Worm (Caenorhabditis elegans) whole organism, L1 larva: ENCODE data around the gene aqp-8.

ENCODE experiments used
- C16A3.4 ChIP-seq: fragments of 150-350 bp; optimal IDR thresholded peaks from 2 replicates; lab custom pipeline; 2014; ENCODE audit warnings: missing biosample characterization, missing genetic modification characterization
- C34B4.2 ChIP-seq: sonication (generic microtip); optimal IDR thresholded peaks from 2 replicates; lab custom pipeline; 2017; ENCODE audit warnings: mild to moderate bottlenecking, missing genetic modification characterization, missing compliant biosample characterization
- ama-1 ChIP-seq: fragments of 150-350 bp; optimal IDR thresholded peaks from 2 replicates; lab custom pipeline; 2014
- blmp-1 ChIP-seq: fragments of 150-350 bp; optimal IDR thresholded peaks from 2 replicates; lab custom pipeline; 2014; ENCODE audit warnings: missing biosample characterization, missing genetic modification characterization
- ceh-8 ChIP-seq: fragments of 200-800 bp; sonication (Bioruptor generic); optimal IDR thresholded peaks from 2 replicates; lab custom pipeline; 2018; ENCODE audit warnings: mild to moderate bottlenecking, missing genetic modification characterization, moderate library complexity, missing compliant biosample characterization
- ceh-82 ChIP-seq, 3 experiments: fragments of 150-350 bp in 1 of 3; sonication (generic microtip) in 2 of 3; optimal IDR thresholded peaks; 2 replicates each; lab custom pipeline; 2014 to 2017; ENCODE audit warnings: missing biosample characterization in 3 of 3, missing genetic modification characterization in 3 of 3
- dpl-1 ChIP-seq, 3 experiments: fragments of 150-350 bp in 2 of 3; sonication (generic microtip) in 1 of 3; optimal IDR thresholded peaks; 2 replicates each; lab custom pipeline; 2014 to 2017; ENCODE audit warnings: missing biosample characterization in 3 of 3, missing genetic modification characterization in 3 of 3, missing genetic modification reagents in 3 of 3
- dsc-1 ChIP-seq: sonication (generic microtip); optimal IDR thresholded peaks from 2 replicates; lab custom pipeline; 2016; ENCODE audit warnings: mild to moderate bottlenecking, missing genetic modification characterization, missing compliant biosample characterization
- efl-1 ChIP-seq, 4 experiments: fragments of 150-350 bp; optimal IDR thresholded peaks in 3 of 4; peaks in 1 of 4; 1 replicate in 1 of 4; 2 replicates in 3 of 4; lab custom pipeline; 2014; ENCODE audit warnings: missing biosample characterization in 2 of 4, missing genetic modification characterization in 2 of 4, missing genetic modification reagents in 2 of 4
- efl-3 ChIP-seq: fragments of 200-800 bp; sonication (Bioruptor generic); optimal IDR thresholded peaks from 2 replicates; lab custom pipeline; 2018; ENCODE audit warnings: mild to moderate bottlenecking, missing genetic modification characterization, missing compliant biosample characterization
- elt-2 ChIP-seq: sonication (generic microtip); optimal IDR thresholded peaks from 2 replicates; lab custom pipeline; 2016; ENCODE audit warnings: missing genetic modification characterization, mild to moderate bottlenecking, inconsistent platforms, missing compliant biosample characterization, missing genetic modification reagents
- elt-3 ChIP-seq, 6 experiments: fragments of 150-350 bp in 1 of 6; sonication (generic microtip); optimal IDR thresholded peaks; 2 replicates each; lab custom pipeline; 2017 to 2018; ENCODE audit warnings: missing biosample characterization in 6 of 6, missing genetic modification characterization in 6 of 6, inconsistent platforms in 1 of 6
- ets-5 ChIP-seq: fragments of 200-800 bp; sonication (Bioruptor generic); IDR thresholded peaks from 2 replicates; pipeline ENCODE4 v1.3.6; 2022; ENCODE audit warnings: missing genetic modification characterization, missing compliant biosample characterization
- fkh-10 ChIP-seq: sonication (generic microtip); optimal IDR thresholded peaks from 2 replicates; lab custom pipeline; 2017; ENCODE audit warnings: missing biosample characterization, missing genetic modification reagents, missing genetic modification characterization
- fos-1 ChIP-seq: fragments of 150-350 bp; optimal IDR thresholded peaks from 2 replicates; lab custom pipeline; 2014; ENCODE audit warnings: missing biosample characterization, missing genetic modification characterization
- grh-1 ChIP-seq: fragments of 200-800 bp; sonication (Bioruptor generic); IDR thresholded peaks from 2 replicates; pipeline ENCODE4 v1.3.6; 2022; ENCODE audit warnings: missing genetic modification reagents, missing genetic modification characterization, missing compliant biosample characterization
- hlh-4 ChIP-seq: sonication (generic microtip); optimal IDR thresholded peaks from 2 replicates; lab custom pipeline; 2016; ENCODE audit warnings: mild to moderate bottlenecking, missing genetic modification characterization, missing compliant biosample characterization
- hpl-2 ChIP-seq: fragments of 150-350 bp; optimal IDR thresholded peaks from 2 replicates; lab custom pipeline; 2014; ENCODE audit warnings: missing biosample characterization, missing genetic modification reagents, missing genetic modification characterization
- jun-1 ChIP-seq: fragments of 150-350 bp; optimal IDR thresholded peaks from 2 replicates; lab custom pipeline; 2014; ENCODE audit warnings: missing biosample characterization, missing genetic modification reagents, missing genetic modification characterization
- lin-14 ChIP-seq: fragments of 200-800 bp; sonication (Bioruptor generic); optimal IDR thresholded peaks from 2 replicates; lab custom pipeline; 2018; ENCODE audit warnings: mild to moderate bottlenecking, missing genetic modification characterization, moderate library complexity, missing compliant biosample characterization
- lin-15B ChIP-seq: fragments of 150-350 bp; sonication (generic microtip); optimal IDR thresholded peaks from 3 replicates; lab custom pipeline; 2014; ENCODE audit warnings: missing biosample characterization, missing genetic modification characterization
- lin-35 ChIP-seq, 2 experiments: fragments of 150-350 bp; optimal IDR thresholded peaks; 2 replicates each; lab custom pipeline; 2014; ENCODE audit warnings: missing biosample characterization in 2 of 2, missing genetic modification characterization in 2 of 2, missing genetic modification reagents in 2 of 2
- lin-39 ChIP-seq: fragments of 150-350 bp; optimal IDR thresholded peaks from 2 replicates; lab custom pipeline; 2014; ENCODE audit warnings: missing biosample characterization, missing genetic modification reagents, missing genetic modification characterization
- lir-3 ChIP-seq: sonication (generic microtip); optimal IDR thresholded peaks from 2 replicates; lab custom pipeline; 2016; ENCODE audit warnings: mild to moderate bottlenecking, missing genetic modification characterization, moderate library complexity, missing compliant biosample characterization; ENCODE audit not compliant: poor library complexity
- lsy-2 ChIP-seq, 2 experiments: fragments of 150-350 bp; optimal IDR thresholded peaks; 2 replicates each; lab custom pipeline; 2014; ENCODE audit warnings: missing biosample characterization in 2 of 2, missing genetic modification characterization in 2 of 2
- mab-9 ChIP-seq: fragments of 200-800 bp; sonication (Bioruptor generic); IDR thresholded peaks from 2 replicates; pipeline ENCODE4 v1.3.6; 2022; ENCODE audit warnings: missing genetic modification reagents, missing genetic modification characterization, missing compliant biosample characterization
- mdl-1 ChIP-seq, 2 experiments: fragments of 150-350 bp; optimal IDR thresholded peaks; 2 replicates each; lab custom pipeline; 2014 to 2017; ENCODE audit warnings: missing biosample characterization in 2 of 2, missing genetic modification characterization in 2 of 2, inconsistent platforms in 1 of 2
- mep-1 ChIP-seq: fragments of 150-350 bp; optimal IDR thresholded peaks from 2 replicates; lab custom pipeline; 2014; ENCODE audit warnings: missing biosample characterization, missing genetic modification characterization
- nhr-19 ChIP-seq: fragments of 200-800 bp; sonication (Bioruptor generic); conservative IDR thresholded peaks from 2 replicates; pipeline ENCODE4 v1.3.6; 2022; ENCODE audit warnings: missing genetic modification characterization, missing compliant biosample characterization
- nhr-20 ChIP-seq: sonication (generic microtip); optimal IDR thresholded peaks from 2 replicates; lab custom pipeline; 2016; ENCODE audit warnings: mild to moderate bottlenecking, missing genetic modification characterization, missing compliant biosample characterization
- nhr-47 ChIP-seq: sonication (generic microtip); optimal IDR thresholded peaks from 2 replicates; lab custom pipeline; 2016; ENCODE audit warnings: mild to moderate bottlenecking, missing genetic modification characterization, moderate library complexity, missing compliant biosample characterization
- nhr-71 ChIP-seq: sonication (generic microtip); optimal IDR thresholded peaks from 2 replicates; lab custom pipeline; 2016; ENCODE audit warnings: mild to moderate bottlenecking, missing genetic modification characterization, moderate library complexity, missing compliant biosample characterization
- nhr-76 ChIP-seq: sonication (generic microtip); optimal IDR thresholded peaks from 2 replicates; lab custom pipeline; 2017; ENCODE audit warnings: missing biosample characterization, missing genetic modification characterization
- nhr-77 ChIP-seq: fragments of 150-350 bp; optimal IDR thresholded peaks from 2 replicates; lab custom pipeline; 2014; ENCODE audit warnings: missing biosample characterization, missing genetic modification characterization
- nhr-85 ChIP-seq: sonication (generic microtip); peaks from one replicate; lab custom pipeline; 2016; ENCODE audit warnings: missing genetic modification characterization, inconsistent platforms, missing compliant biosample characterization
- nhr-90 ChIP-seq: sonication (generic microtip); optimal IDR thresholded peaks from 2 replicates; lab custom pipeline; 2016; ENCODE audit warnings: mild to moderate bottlenecking, missing genetic modification characterization, missing compliant biosample characterization; ENCODE audit not compliant: poor library complexity
- pqm-1 ChIP-seq: sonication (generic microtip); optimal IDR thresholded peaks from 3 replicates; lab custom pipeline; 2017; ENCODE audit warnings: missing biosample characterization, missing genetic modification characterization
- rnt-1 ChIP-seq: sonication (generic microtip); optimal IDR thresholded peaks from 2 replicates; lab custom pipeline; 2016; ENCODE audit warnings: mild to moderate bottlenecking, missing genetic modification characterization, moderate library complexity, missing compliant biosample characterization
- skn-1 ChIP-seq: fragments of 150-350 bp; optimal IDR thresholded peaks from 2 replicates; lab custom pipeline; 2014; ENCODE audit warnings: missing biosample characterization, missing genetic modification characterization
- snu-23 ChIP-seq: sonication (generic microtip); optimal IDR thresholded peaks from 2 replicates; lab custom pipeline; 2016; ENCODE audit warnings: missing genetic modification characterization, missing compliant biosample characterization
- sox-4 ChIP-seq: sonication (generic microtip); optimal IDR thresholded peaks from 2 replicates; lab custom pipeline; 2016; ENCODE audit warnings: missing genetic modification characterization, missing compliant biosample characterization
- swsn-7 ChIP-seq: sonication (generic microtip); optimal IDR thresholded peaks from 2 replicates; lab custom pipeline; 2016; ENCODE audit warnings: missing genetic modification characterization, missing compliant biosample characterization
- tbx-2 ChIP-seq: sonication (generic microtip); optimal IDR thresholded peaks from 2 replicates; lab custom pipeline; 2016; ENCODE audit warnings: missing genetic modification characterization, missing compliant biosample characterization
- unc-130 ChIP-seq: fragments of 150-350 bp; optimal IDR thresholded peaks from 2 replicates; lab custom pipeline; 2017; ENCODE audit warnings: missing biosample characterization, missing genetic modification characterization, inconsistent platforms
- unc-86 ChIP-seq: sonication (generic microtip); optimal IDR thresholded peaks from 2 replicates; lab custom pipeline; 2016; ENCODE audit warnings: missing genetic modification characterization, missing compliant biosample characterization
- xbp-1 ChIP-seq: sonication (generic microtip); optimal IDR thresholded peaks from 2 replicates; lab custom pipeline; 2016; ENCODE audit warnings: missing genetic modification characterization, missing compliant biosample characterization
- zip-4 ChIP-seq: fragments of 200-800 bp; sonication (Bioruptor generic); optimal IDR thresholded peaks from 2 replicates; lab custom pipeline; 2018; ENCODE audit warnings: mild to moderate bottlenecking, missing genetic modification characterization, moderate library complexity, missing compliant biosample characterization

Gene aqp-8

DNA sequence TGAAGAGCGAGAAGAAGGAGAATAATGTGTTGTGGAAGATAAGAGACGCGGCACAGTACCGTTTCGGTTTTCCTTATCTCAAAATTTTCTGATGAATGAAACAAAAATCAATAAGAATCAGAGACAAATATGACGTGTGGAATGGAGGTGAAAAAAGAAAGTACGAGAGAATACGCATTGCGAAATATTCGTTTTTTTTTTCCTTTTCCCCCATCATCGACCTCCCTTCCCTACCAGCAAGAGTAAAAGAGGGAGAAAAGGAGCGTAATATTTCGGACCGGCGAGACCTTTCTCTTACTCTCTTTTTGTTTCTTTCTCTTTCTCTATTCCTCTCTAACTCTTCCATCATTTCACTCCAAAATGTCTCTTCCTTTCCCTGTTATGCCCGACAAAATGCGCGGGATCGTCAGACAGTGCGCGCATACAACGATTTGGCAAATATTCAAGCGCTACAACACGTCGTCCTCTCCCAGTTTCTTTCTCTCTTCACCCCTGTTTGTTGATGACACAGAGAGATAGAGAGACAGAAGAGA is 42.4 kb downstream of the aqp-8 start:
- TF ChIP-seq fos-1: no peak
- peak in 1 of 2 experiments; percentile 57 for TF ChIP-seq mdl-1 (tag; optimal IDR thresholded peaks at IDR 0.05; lab: Kevin White, UChicago)
- peak; percentile 66 for TF ChIP-seq nhr-90 (tag; lab: Kevin White, UChicago)
- peak; percentile 13 for TF ChIP-seq unc-130 (tag; lab: Kevin White, UChicago)
- peak; percentile 56 for TF ChIP-seq C16A3.4 (tag; lab: Kevin White, UChicago)
- peak; percentile 49 for TF ChIP-seq swsn-7 (tag; lab: Kevin White, UChicago)
- TF ChIP-seq ceh-82 (tag; optimal IDR thresholded peaks at IDR 0.05; lab: Kevin White, UChicago): peak; percentile 25 to 49 (median 37)
- TF ChIP-seq elt-2 (tag; lab: Kevin White, UChicago): peak; percentile 77
- peak; percentile 82 for TF ChIP-seq skn-1
- peak; percentile 54 for TF ChIP-seq grh-1 (GFP tag; lab: Robert Waterston, UW)
- peak; percentile 66 for TF ChIP-seq xbp-1 (tag; lab: Kevin White, UChicago)
- TF ChIP-seq nhr-47: peak; percentile 37
- TF ChIP-seq blmp-1: peak; percentile 98
- no peak for TF ChIP-seq efl-3 (GFP tag; lab: Kevin White, UChicago)
- peak; percentile 80 for TF ChIP-seq mep-1
- peak; percentile 61 for TF ChIP-seq tbx-2 (tag; lab: Kevin White, UChicago)
- TF ChIP-seq lsy-2 (tag; optimal IDR thresholded peaks at IDR 0.05; lab: Kevin White, UChicago): peak; percentile 28 to 61
- TF ChIP-seq ets-5 (GFP tag; lab: Robert Waterston, UW): no peak
- TF ChIP-seq efl-1 (optimal IDR thresholded peaks at IDR 0.05; lab: Kevin White, UChicago): peak; percentile 31 to 53
- TF ChIP-seq efl-1 (GFP tag; optimal IDR thresholded peaks at IDR 0.05 in 1 of 2; lab: Kevin White, UChicago): peak in 1 of 2 experiments; percentile 88
- no peak for TF ChIP-seq hlh-4 (tag; lab: Kevin White, UChicago)
- TF ChIP-seq lin-14 (GFP tag; lab: Kevin White, UChicago): peak; percentile 85
- TF ChIP-seq nhr-71 (tag; lab: Kevin White, UChicago): peak; percentile 75
- TF ChIP-seq snu-23 (GFP tag; lab: Kevin White, UChicago): peak; percentile 77
- peak; percentile 12 to 40 (median 38) for TF ChIP-seq dpl-1 (GFP tag; optimal IDR thresholded peaks at IDR 0.05; lab: Kevin White, UChicago)
- peak; percentile 13 for TF ChIP-seq jun-1 (tag; lab: Kevin White, UChicago)
- TF ChIP-seq nhr-19 (GFP tag; lab: Robert Waterston, UW): peak; percentile 69
- no peak for TF ChIP-seq sox-4 (tag; lab: Kevin White, UChicago)
- peak in 3 of 6 experiments; percentile 32 to 50 (median 39) for TF ChIP-seq elt-3 (tag; optimal IDR thresholded peaks at IDR 0.05; lab: Kevin White, UChicago)
- peak; percentile 79 for TF ChIP-seq pqm-1
- TF ChIP-seq nhr-77 (tag; lab: Kevin White, UChicago): peak; percentile 57
- peak; percentile 84 for TF ChIP-seq zip-4 (GFP tag; lab: Kevin White, UChicago)
- TF ChIP-seq nhr-85 (tag; lab: Kevin White, UChicago): peak; percentile 95
- peak in 1 of 2 experiments; percentile 36 for TF ChIP-seq lin-35 (GFP tag; optimal IDR thresholded peaks at IDR 0.05; lab: Kevin White, UChicago)
- peak; percentile 77 for TF ChIP-seq nhr-20 (tag; lab: Kevin White, UChicago)
- TF ChIP-seq ama-1 (lab: Kevin White, UChicago): no peak
- TF ChIP-seq lir-3 (tag; lab: Kevin White, UChicago): peak; percentile 18
- TF ChIP-seq ceh-8 (GFP tag; lab: Kevin White, UChicago): no peak
- peak; percentile 22 for TF ChIP-seq rnt-1 (tag; lab: Kevin White, UChicago)
- TF ChIP-seq hpl-2 (GFP tag; lab: Kevin White, UChicago): no peak

DNA sequence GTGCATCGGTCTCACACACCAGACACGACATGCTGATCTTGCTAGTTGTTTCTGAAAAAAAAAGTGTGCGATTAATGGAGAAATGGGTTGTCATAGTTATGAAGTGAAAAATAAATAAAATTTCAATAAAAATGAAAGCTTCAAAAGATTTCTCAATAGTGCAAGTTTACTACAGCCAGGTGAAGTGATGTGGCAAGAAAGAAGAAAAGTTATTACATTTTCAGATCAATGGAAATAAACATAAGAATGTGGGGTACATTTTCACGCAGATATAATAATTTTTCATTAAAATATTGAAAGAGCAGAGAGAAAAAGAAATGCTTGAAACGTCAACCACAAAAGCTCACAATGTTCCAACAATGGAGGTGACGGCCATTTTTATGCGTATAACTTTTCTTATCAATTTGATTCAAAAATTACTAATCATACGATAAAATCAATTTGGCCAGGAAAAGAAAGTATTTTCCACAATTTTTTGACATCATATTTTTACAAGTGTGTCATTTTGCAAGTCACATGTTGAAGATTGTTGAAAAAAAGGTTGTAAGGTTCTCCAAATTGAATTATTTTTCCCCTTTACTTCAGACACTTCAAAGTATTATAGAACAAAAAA is 44.4 kb downstream of the aqp-8 start, which contains the start of gene nhr-45:
TSS of gene nhr-45 (minus strand) at position 51 of the 613 bp plus-strand sequence.
- TF ChIP-seq fkh-10 (GFP tag; lab: Kevin White, UChicago) (peak; percentile 61), mab-9 (GFP tag; lab: Robert Waterston, UW) (no peak), dsc-1 (tag; lab: Kevin White, UChicago) (no peak), unc-86 (no peak), lin-39 (tag; lab: Kevin White, UChicago) (no peak), lin-14 (GFP tag; lab: Kevin White, UChicago) (peak; percentile 33), lin-15B (tag; lab: Kevin White, UChicago) (no peak), jun-1 (tag; lab: Kevin White, UChicago) (no peak), mdl-1 (tag; optimal IDR thresholded peaks at IDR 0.05; lab: Kevin White, UChicago) (no peak), dpl-1 (GFP tag; optimal IDR thresholded peaks at IDR 0.05; lab: Kevin White, UChicago) (no peak), nhr-76 (tag; lab: Kevin White, UChicago) (no peak), C34B4.2 (tag; lab: Kevin White, UChicago) (no peak), nhr-77 (tag; lab: Kevin White, UChicago) (no peak), efl-1 (optimal IDR thresholded peaks at IDR 0.05; lab: Kevin White, UChicago) (no peak), efl-1 (GFP tag; optimal IDR thresholded peaks at IDR 0.05 in 1 of 2; lab: Kevin White, UChicago) (peak in 1 of 2 experiments; percentile 87)
- TF ChIP-seq, all 84 proteins: peak for 3
